Worm (Caenorhabditis elegans): ENCODE measurements around the gene W03F9.4.

W03F9.4 gene

DNA sequence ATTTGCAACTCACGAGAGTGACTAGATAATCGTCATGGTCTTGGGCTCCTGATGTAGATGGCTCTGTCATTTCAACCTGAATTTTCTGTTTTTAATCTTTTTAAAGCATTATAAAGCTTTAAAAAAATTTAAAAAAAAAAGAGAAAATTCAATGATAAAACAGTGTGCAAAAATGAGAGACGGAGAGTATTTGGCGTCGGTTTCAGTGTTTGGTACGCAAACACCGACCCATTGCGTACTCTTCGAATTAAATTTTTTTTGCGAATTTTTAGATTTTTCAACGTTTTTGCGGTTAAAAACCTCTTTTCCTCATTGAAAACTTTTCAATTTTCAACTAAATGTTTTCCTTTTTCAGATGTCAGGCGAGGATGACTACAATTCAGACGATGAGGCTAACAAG, 23.3 kb downstream of the W03F9.4 start, which contains the start of the genes W03F9.2 and sftb-2 (continued):
- TF ChIP-seq vab-7 (GFP tag; IDR thresholded peaks at IDR 0.05) (no peak), mxl-3 (GFP tag; optimal IDR thresholded peaks at IDR 0.05) (no peak), ceh-44 (GFP tag; IDR thresholded peaks at IDR 0.05) (no peak), unc-39 (tag; optimal IDR thresholded peaks at IDR 0.05) (no peak), F49E8.2 (tag; optimal IDR thresholded peaks at IDR 0.05; ENCODE audit: borderline replicate concordance) (no peak), jun-1 (tag; optimal IDR thresholded peaks at IDR 0.05) (no peak), madf-5 (GFP tag; IDR thresholded peaks at IDR 0.05) (no peak), arid-1 (GFP tag; conservative IDR thresholded peaks at IDR 0.05) (no peak), nhr-111 (GFP tag; optimal IDR thresholded peaks at IDR 0.05) (no peak), nhr-41 (GFP tag; IDR thresholded peaks at IDR 0.05) (no peak), set-16 (GFP tag; IDR thresholded peaks at IDR 0.05) (no peak), php-3 (GFP tag; IDR thresholded peaks at IDR 0.05) (no peak), ztf-11 (tag; optimal IDR thresholded peaks at IDR 0.05) (no peak), lsy-2 (tag; optimal IDR thresholded peaks at IDR 0.05) (peak in 1 of 2 experiments; percentile 59), dpl-1 (GFP tag; optimal IDR thresholded peaks at IDR 0.05) (peak; percentile 39), lin-29 (GFP tag; IDR thresholded peaks at IDR 0.05) (no peak), T20F7.1 (GFP tag; optimal IDR thresholded peaks at IDR 0.05) (no peak), ama-1 (optimal IDR thresholded peaks at IDR 0.05) (no peak), mdt-29 (GFP tag; IDR thresholded peaks at IDR 0.05) (no peak), Y105C5A.15 (GFP tag; IDR thresholded peaks at IDR 0.05) (no peak), dve-1 (tag; optimal IDR thresholded peaks at IDR 0.05; ENCODE audit: insufficient read depth) (peak; percentile 59), mep-1 (tag; optimal IDR thresholded peaks at IDR 0.05) (peak; percentile 15), Y5F2A.4 (GFP tag; optimal IDR thresholded peaks at IDR 0.05) (no peak)

DNA sequence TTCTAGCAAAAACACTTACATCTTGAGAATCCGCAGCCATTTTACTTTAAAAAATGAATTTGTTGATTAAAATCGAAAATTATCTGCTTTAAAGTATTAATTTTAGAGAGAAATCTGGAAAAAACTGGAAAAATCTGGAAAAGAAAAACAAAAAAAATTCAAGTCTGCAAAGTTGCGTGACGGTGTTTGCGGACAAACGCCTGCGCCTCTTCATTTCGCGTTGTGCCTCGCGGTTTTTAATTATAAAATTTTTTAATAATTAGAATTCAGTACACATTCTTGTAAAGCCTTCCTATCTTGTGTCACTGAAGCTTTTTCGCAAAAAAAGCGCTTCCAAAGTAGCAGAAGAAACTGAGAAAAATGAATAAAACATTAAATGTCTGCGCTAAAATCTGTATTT, 24.6 kb downstream of the W03F9.4 start, which contains the start of gene W03F9.1:
TSS of gene W03F9.1 (minus strand) at position 109 of the 400 bp plus-strand sequence.
- no peak for TF ChIP-seq nhr-77 (tag; optimal IDR thresholded peaks at IDR 0.05)
- TF ChIP-seq F26F4.8 (GFP tag; conservative IDR thresholded peaks at IDR 0.05), result no peak
- no peak for TF ChIP-seq ceh-20 (GFP tag; IDR thresholded peaks at IDR 0.05)
- no peak for TF ChIP-seq daf-12 (tag; optimal IDR thresholded peaks at IDR 0.05)
- TF ChIP-seq nhr-10 (tag; optimal IDR thresholded peaks at IDR 0.05), result no peak
- TF ChIP-seq Y5F2A.4 (GFP tag; optimal IDR thresholded peaks at IDR 0.05), result no peak
- no peak for TF ChIP-seq lin-1 (GFP tag; IDR thresholded peaks at IDR 0.05)
- TF ChIP-seq cey-2 (tag; optimal IDR thresholded peaks at IDR 0.05; ENCODE audit: borderline replicate concordance, insufficient read depth), result no peak
- no peak for TF ChIP-seq D1046.2 (GFP tag; IDR thresholded peaks at IDR 0.05)
- no peak for TF ChIP-seq fkh-10 (GFP tag; optimal IDR thresholded peaks at IDR 0.05)
- TF ChIP-seq lir-3 (tag; optimal IDR thresholded peaks at IDR 0.05), result no peak
- TF ChIP-seq set-16 (GFP tag; IDR thresholded peaks at IDR 0.05), result no peak
- no peak for TF ChIP-seq Y105C5A.15 (GFP tag; IDR thresholded peaks at IDR 0.05)
- no peak for TF ChIP-seq skn-1 (tag; optimal IDR thresholded peaks at IDR 0.05)
- TF ChIP-seq Y48G9A.11 (GFP tag; IDR thresholded peaks at IDR 0.05), result no peak
- no peak for TF ChIP-seq egl-27 (tag; optimal IDR thresholded peaks at IDR 0.05)
- TF ChIP-seq nhr-76 (tag; optimal IDR thresholded peaks at IDR 0.05), result no peak
- TF ChIP-seq nhr-111 (GFP tag; optimal IDR thresholded peaks at IDR 0.05), result no peak
- no peak for TF ChIP-seq zfp-2 (tag; optimal IDR thresholded peaks at IDR 0.05)
- no peak for TF ChIP-seq unc-39 (tag; optimal IDR thresholded peaks at IDR 0.05)
- no peak for TF ChIP-seq ZK337.2 (GFP tag; IDR thresholded peaks at IDR 0.05)
- TF ChIP-seq dmd-8 (GFP tag; IDR thresholded peaks at IDR 0.05), result no peak
- TF ChIP-seq dmd-9 (GFP tag; IDR thresholded peaks at IDR 0.05), result no peak
- no peak for TF ChIP-seq ceh-62 (tag; optimal IDR thresholded peaks at IDR 0.05)
- no peak for TF ChIP-seq ceh-28 (tag; optimal IDR thresholded peaks at IDR 0.05)
- peak; percentile 39 for TF ChIP-seq unc-130 (GFP tag; optimal IDR thresholded peaks at IDR 0.05)
- TF ChIP-seq ama-1 (optimal IDR thresholded peaks at IDR 0.05), result no peak
- no peak for TF ChIP-seq daf-8 (GFP tag; IDR thresholded peaks at IDR 0.05)
- TF ChIP-seq nhr-25 (tag; optimal IDR thresholded peaks at IDR 0.05; ENCODE audit: borderline replicate concordance, insufficient read depth), result no peak
- peak; percentile 20 for TF ChIP-seq nhr-28 (tag; optimal IDR thresholded peaks at IDR 0.05)
- no peak for TF ChIP-seq tra-1 (GFP tag; IDR thresholded peaks at IDR 0.05)
- TF ChIP-seq T26A8.4 (GFP tag; IDR thresholded peaks at IDR 0.05), result peak; percentile 58
- TF ChIP-seq F49E8.2 (tag; optimal IDR thresholded peaks at IDR 0.05; ENCODE audit: borderline replicate concordance), result peak; percentile 58
- TF ChIP-seq R02D3.7 (tag; optimal IDR thresholded peaks at IDR 0.05), result no peak
- no peak for TF ChIP-seq gei-8 (GFP tag; optimal IDR thresholded peaks at IDR 0.05)
